Worm (Caenorhabditis elegans) whole organism, L3 larva: ENCODE measurements around the gene C08B6.2.

Experiments used
- aly-2 ChIP-seq: fragments of 150-350 bp; optimal IDR thresholded peaks from 2 replicates; lab custom pipeline; 2014; ENCODE audit warnings: missing biosample characterization, missing genetic modification characterization
- ceh-82 ChIP-seq: fragments of 150-350 bp; optimal IDR thresholded peaks from 2 replicates; lab custom pipeline; 2014; ENCODE audit warnings: missing biosample characterization, missing genetic modification characterization
- elt-2 ChIP-seq: sonication (generic microtip); optimal IDR thresholded peaks from 2 replicates; lab custom pipeline; 2016; ENCODE audit warnings: missing genetic modification reagents, mild to moderate bottlenecking, missing genetic modification characterization, missing compliant biosample characterization
- elt-3 ChIP-seq, 3 experiments: fragments of 150-350 bp in 1 of 3; sonication (generic microtip) in 2 of 3; optimal IDR thresholded peaks; 2 replicates in 2 of 3; 4 replicates in 1 of 3; lab custom pipeline; 2014 to 2017; ENCODE audit warnings: missing biosample characterization in 3 of 3, missing genetic modification characterization in 3 of 3
- fkh-10 ChIP-seq: sonication (generic microtip); optimal IDR thresholded peaks from 2 replicates; lab custom pipeline; 2017; ENCODE audit warnings: missing biosample characterization, missing genetic modification reagents, missing genetic modification characterization
- nhr-77 ChIP-seq: fragments of 150-350 bp; optimal IDR thresholded peaks from 2 replicates; lab custom pipeline; 2014; ENCODE audit warnings: missing biosample characterization, missing genetic modification characterization
- snpc-4 ChIP-seq: fragments of 150-350 bp; optimal IDR thresholded peaks from 2 replicates; lab custom pipeline; 2014; ENCODE audit warnings: missing biosample characterization, missing genetic modification characterization
- unc-62 ChIP-seq: fragments of 150-350 bp; sonication (generic microtip); optimal IDR thresholded peaks from 4 replicates; lab custom pipeline; 2014; ENCODE audit warnings: missing biosample characterization, missing genetic modification reagents, missing genetic modification characterization
- zag-1 ChIP-seq: fragments of 150-350 bp; optimal IDR thresholded peaks from 2 replicates; lab custom pipeline; 2014; ENCODE audit warnings: missing biosample characterization, missing genetic modification characterization

DNA sequence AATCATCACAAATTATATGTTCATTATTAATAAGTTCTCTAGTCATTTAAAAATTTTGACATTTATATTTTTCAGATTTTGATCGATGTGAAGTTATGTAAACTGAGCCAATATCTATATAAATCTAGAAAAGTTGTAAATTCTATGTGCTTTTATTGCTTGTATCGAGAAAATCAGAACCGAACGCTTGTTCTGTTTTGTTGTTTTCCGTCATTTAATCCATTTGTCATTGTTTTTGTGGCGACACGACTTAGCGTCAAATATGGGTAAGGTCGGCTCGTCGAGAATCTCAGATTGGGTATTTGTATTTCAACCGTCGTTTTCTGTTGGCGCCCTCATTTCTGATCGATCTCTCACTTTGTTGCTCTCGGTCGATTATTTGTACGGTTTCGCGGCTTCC lies 8.8 kb downstream of the C08B6.2 start, which contains the start of gene cht-5:
- TF ChIP-seq unc-62 (GFP tag; lab: Kevin White, UChicago): no peak
- no peak for TF ChIP-seq snpc-4
- TF ChIP-seq elt-3 (tag; optimal IDR thresholded peaks at IDR 0.05; lab: Kevin White, UChicago): no peak
- no peak for TF ChIP-seq zag-1
- no peak for TF ChIP-seq elt-2
- no peak for TF ChIP-seq aly-2 (tag; lab: Kevin White, UChicago)
- no peak for TF ChIP-seq nhr-77 (tag; lab: Kevin White, UChicago)
- TF ChIP-seq fkh-10 (GFP tag; lab: Kevin White, UChicago): no peak
- TF ChIP-seq ceh-82: no peak
